Fruit fly (Drosophila melanogaster) whole organism, embryonic: ENCODE measurements around the gene Moe.

Source experiments
- Atf6 ChIP-seq: fragments of 200-800 bp; sonication (Bioruptor generic); IDR thresholded peaks from 2 replicates; pipeline ENCODE4 v1.3.6; 2022; ENCODE audit warnings: missing biosample characterization, missing genetic modification characterization
- CG10267 ChIP-seq: fragments of 200-800 bp; sonication (Bioruptor generic); optimal IDR thresholded peaks from 2 replicates; lab custom pipeline; 2018; ENCODE audit warnings: missing biosample characterization, mild to moderate bottlenecking, missing genetic modification characterization, moderate library complexity
- CG10543 ChIP-seq: fragments of 200-800 bp; sonication (Bioruptor generic); optimal IDR thresholded peaks from 3 replicates; lab custom pipeline; 2017; ENCODE audit warnings: missing biosample characterization, mild to moderate bottlenecking, missing genetic modification characterization, moderate library complexity
- CG11504 ChIP-seq: fragments of 200-800 bp; sonication (Bioruptor generic); optimal IDR thresholded peaks from 3 replicates; lab custom pipeline; 2019; ENCODE audit warnings: missing biosample characterization, mild to moderate bottlenecking, missing genetic modification characterization, moderate library complexity
- CG11695 ChIP-seq: fragments of 200-800 bp; sonication (Bioruptor generic); IDR thresholded peaks from 3 replicates; pipeline ENCODE4 v1.3.6; 2022; ENCODE audit warnings: missing biosample characterization, missing genetic modification characterization
- CG13775 ChIP-seq: fragments of 200-800 bp; sonication (Bioruptor generic); optimal IDR thresholded peaks from 3 replicates; lab custom pipeline; 2017; ENCODE audit warnings: missing biosample characterization, mild to moderate bottlenecking, missing genetic modification characterization
- CG14014 ChIP-seq: fragments of 200-800 bp; sonication (Bioruptor generic); IDR thresholded peaks from 2 replicates; pipeline ENCODE4 v1.3.6; 2022; ENCODE audit warnings: missing biosample characterization, missing genetic modification characterization
- CG15073 ChIP-seq: fragments of 200-800 bp; sonication (Bioruptor generic); optimal IDR thresholded peaks from 2 replicates; lab custom pipeline; 2016; ENCODE audit warnings: missing biosample characterization, missing genetic modification characterization
- CG17186 ChIP-seq: fragments of 200-800 bp; sonication (Bioruptor generic); optimal IDR thresholded peaks from 3 replicates; lab custom pipeline; 2017; ENCODE audit warnings: missing biosample characterization, missing genetic modification reagents, missing genetic modification characterization
- CG17328 ChIP-seq: fragments of 200-800 bp; sonication (Bioruptor generic); IDR thresholded peaks from 2 replicates; pipeline ENCODE4 v1.3.6; 2022; ENCODE audit warnings: missing biosample characterization, missing genetic modification characterization
- CG17361 ChIP-seq: fragments of 200-800 bp; sonication (Bioruptor generic); IDR thresholded peaks from 3 replicates; pipeline ENCODE4 v1.3.6; 2022; ENCODE audit warnings: missing biosample characterization, missing genetic modification characterization
- CG18262 ChIP-seq: fragments of 200-800 bp; optimal IDR thresholded peaks from 3 replicates; lab custom pipeline; 2019; ENCODE audit warnings: missing biosample characterization, mild to moderate bottlenecking, missing genetic modification characterization, moderate library complexity
- CG2120 ChIP-seq: fragments of 200-800 bp; sonication (Bioruptor generic); optimal IDR thresholded peaks from 3 replicates; lab custom pipeline; 2016; ENCODE audit warnings: missing biosample characterization, missing genetic modification characterization
- CG2678 ChIP-seq: fragments of 200-800 bp; sonication (Bioruptor generic); optimal IDR thresholded peaks from 3 replicates; lab custom pipeline; 2019; ENCODE audit warnings: missing biosample characterization, mild to moderate bottlenecking, missing genetic modification characterization, moderate library complexity
- CG2712 ChIP-seq: fragments of 200-800 bp; optimal IDR thresholded peaks from 3 replicates; lab custom pipeline; 2019; ENCODE audit warnings: missing biosample characterization, mild to moderate bottlenecking, missing genetic modification characterization, moderate library complexity
- CG30403 ChIP-seq: fragments of 200-800 bp; sonication (Bioruptor generic); optimal IDR thresholded peaks from 3 replicates; lab custom pipeline; 2016; ENCODE audit warnings: missing biosample characterization, missing genetic modification characterization
- CG32532 ChIP-seq: fragments of 200-800 bp; sonication (Bioruptor generic); IDR thresholded peaks from 2 replicates; pipeline ENCODE4 v1.3.6; 2022; ENCODE audit warnings: missing biosample characterization, missing genetic modification characterization
- CG32772 ChIP-seq: fragments of 200-800 bp; sonication (Bioruptor generic); IDR thresholded peaks from 2 replicates; pipeline ENCODE4 v1.3.6; 2022; ENCODE audit warnings: missing biosample characterization, missing genetic modification characterization
- CG3281 ChIP-seq: fragments of 200-800 bp; sonication (Bioruptor generic); optimal IDR thresholded peaks from 3 replicates; lab custom pipeline; 2017; ENCODE audit warnings: missing biosample characterization, mild to moderate bottlenecking, missing genetic modification characterization
- CG7839 ChIP-seq: fragments of 200-800 bp; sonication (Bioruptor generic); optimal IDR thresholded peaks from 3 replicates; lab custom pipeline; 2018; ENCODE audit warnings: missing biosample characterization, mild to moderate bottlenecking, missing genetic modification characterization, moderate library complexity
- CG7928 ChIP-seq: fragments of 200-800 bp; sonication (Bioruptor generic); optimal IDR thresholded peaks from 2 replicates; lab custom pipeline; 2017; ENCODE audit warnings: missing biosample characterization, mild to moderate bottlenecking, missing genetic modification characterization
- Ets65A ChIP-seq: fragments of 200-800 bp; sonication (Bioruptor generic); peaks from one replicate; lab custom pipeline; 2016; ENCODE audit warnings: missing biosample characterization, missing genetic modification characterization
- Gug ChIP-seq: fragments of 200-800 bp; sonication (Bioruptor generic); IDR thresholded peaks from 4 replicates; pipeline ENCODE4 v1.3.6; 2022; ENCODE audit warnings: missing biosample characterization, missing genetic modification characterization
- Hand ChIP-seq: fragments of 200-800 bp; sonication (Bioruptor generic); optimal IDR thresholded peaks from 2 replicates; lab custom pipeline; 2017; ENCODE audit warnings: mild to moderate bottlenecking, missing biosample characterization, missing genetic modification reagents, missing genetic modification characterization
- Hr51 ChIP-seq, 2 experiments: fragments of 200-800 bp; sonication (Bioruptor generic); optimal IDR thresholded peaks; 2 replicates in 1 of 2; 3 replicates in 1 of 2; lab custom pipeline; 2016 to 2018; ENCODE audit warnings: missing biosample characterization in 2 of 2, missing genetic modification characterization in 2 of 2, mild to moderate bottlenecking in 1 of 2, moderate library complexity in 1 of 2
- Kr ChIP-seq: fragments of 200-800 bp; sonication (Bioruptor generic); optimal IDR thresholded peaks from 2 replicates; lab custom pipeline; 2017; ENCODE audit warnings: missing biosample characterization, mild to moderate bottlenecking, missing genetic modification characterization
- Poxn ChIP-seq: fragments of 200-800 bp; sonication (Bioruptor generic); IDR thresholded peaks from 2 replicates; pipeline ENCODE4 v1.3.6; 2022; ENCODE audit warnings: missing biosample characterization, missing genetic modification characterization
- Six4 ChIP-seq: fragments of 200-800 bp; sonication (Bioruptor generic); optimal IDR thresholded peaks from 2 replicates; lab custom pipeline; 2016; ENCODE audit warnings: missing biosample characterization, missing genetic modification characterization
- Tbp ChIP-seq: fragments of >200 bp; optimal IDR thresholded peaks from 2 replicates; lab custom pipeline; 2018; ENCODE audit warnings: missing biosample characterization, missing genetic modification characterization
- caup ChIP-seq: fragments of 200-800 bp; sonication (Bioruptor generic); optimal IDR thresholded peaks from 3 replicates; lab custom pipeline; 2017; ENCODE audit warnings: missing biosample characterization, mild to moderate bottlenecking, missing genetic modification characterization, moderate library complexity; ENCODE audit not compliant: severe bottlenecking
- corto ChIP-seq: fragments of 200-800 bp; sonication (Bioruptor generic); optimal IDR thresholded peaks from 2 replicates; lab custom pipeline; 2016; ENCODE audit warnings: missing biosample characterization, mild to moderate bottlenecking, missing genetic modification characterization, moderate library complexity
- cwo ChIP-seq: fragments of 200-800 bp; sonication (Bioruptor generic); optimal IDR thresholded peaks from 3 replicates; lab custom pipeline; 2017; ENCODE audit warnings: missing biosample characterization, missing genetic modification characterization, mild to moderate bottlenecking, moderate library complexity, missing genetic modification reagents
- dan ChIP-seq: fragments of 200-800 bp; sonication (Bioruptor generic); IDR thresholded peaks from 2 replicates; pipeline ENCODE4 v1.3.6; 2022; ENCODE audit warnings: missing biosample characterization, missing genetic modification characterization
- eve ChIP-seq, 2 experiments: fragments of >200 bp; optimal IDR thresholded peaks; 2 replicates each; lab custom pipeline; 2017; ENCODE audit warnings: missing biosample characterization in 2 of 2, missing genetic modification characterization in 2 of 2
- grau ChIP-seq: fragments of 200-800 bp; optimal IDR thresholded peaks from 3 replicates; lab custom pipeline; 2019; ENCODE audit warnings: missing biosample characterization, mild to moderate bottlenecking, missing genetic modification characterization, moderate library complexity
- ham ChIP-seq: fragments of 200-800 bp; sonication (Bioruptor generic); IDR thresholded peaks from 2 replicates; pipeline ENCODE4 v1.3.6; 2022; ENCODE audit warnings: missing biosample characterization, missing genetic modification characterization
- hkb ChIP-seq, 2 experiments: fragments of 200-800 bp in 1 of 2; fragments of >200 bp in 1 of 2; sonication (Bioruptor generic) in 1 of 2; IDR thresholded peaks in 1 of 2; optimal IDR thresholded peaks in 1 of 2; 2 replicates each; pipeline versions ENCODE4 v1.3.6 to Lab custom; 2017 to 2022; ENCODE audit warnings: missing biosample characterization in 1 of 2, missing genetic modification characterization in 1 of 2
- lmd ChIP-seq: fragments of 200-800 bp; sonication (Bioruptor generic); IDR thresholded peaks from 2 replicates; pipeline ENCODE4 v1.3.6; 2022; ENCODE audit warnings: missing biosample characterization, missing genetic modification characterization
- onecut ChIP-seq: fragments of 200-800 bp; sonication (Bioruptor generic); IDR thresholded peaks from 2 replicates; pipeline ENCODE4 v1.3.6; 2022; ENCODE audit warnings: missing biosample characterization, missing genetic modification characterization
- phol ChIP-seq: fragments of 200-800 bp; sonication (Bioruptor generic); optimal IDR thresholded peaks from 3 replicates; lab custom pipeline; 2018; ENCODE audit warnings: missing biosample characterization, mild to moderate bottlenecking, missing genetic modification characterization, moderate library complexity
- prd ChIP-seq, 3 experiments: fragments of >200 bp in 2 of 3; fragments of 200-800 bp in 1 of 3; sonication (Bioruptor generic) in 1 of 3; optimal IDR thresholded peaks in 2 of 3; IDR thresholded peaks in 1 of 3; 2 replicates in 2 of 3; 3 replicates in 1 of 3; pipeline versions ENCODE4 v1.3.6 to Lab custom; 2017 to 2022; ENCODE audit warnings: missing biosample characterization in 1 of 3, missing genetic modification characterization in 1 of 3
- scrt ChIP-seq: fragments of 200-800 bp; sonication (Bioruptor generic); optimal IDR thresholded peaks from 2 replicates; lab custom pipeline; 2018; ENCODE audit warnings: missing biosample characterization, mild to moderate bottlenecking, missing genetic modification characterization, moderate library complexity
- sisA ChIP-seq: fragments of 200-800 bp; sonication (Bioruptor generic); IDR thresholded peaks from 2 replicates; pipeline ENCODE4 v1.3.6; 2022; ENCODE audit warnings: missing biosample characterization, missing genetic modification characterization
- sob ChIP-seq: fragments of 200-800 bp; sonication (Bioruptor generic); IDR thresholded peaks from 2 replicates; pipeline ENCODE4 v1.3.6; 2022; ENCODE audit warnings: missing biosample characterization, missing genetic modification characterization
- tin ChIP-seq: fragments of 200-800 bp; sonication (Bioruptor generic); optimal IDR thresholded peaks from 3 replicates; lab custom pipeline; 2016; ENCODE audit warnings: missing biosample characterization, missing genetic modification characterization
- tio ChIP-seq: fragments of 200-800 bp; sonication (Bioruptor generic); optimal IDR thresholded peaks from 2 replicates; lab custom pipeline; 2017; ENCODE audit warnings: missing biosample characterization, missing genetic modification characterization, inconsistent platforms
- unpg ChIP-seq: fragments of 200-800 bp; sonication (Bioruptor generic); optimal IDR thresholded peaks from 3 replicates; lab custom pipeline; 2018; ENCODE audit warnings: missing biosample characterization, mild to moderate bottlenecking, missing genetic modification characterization, moderate library complexity
- vvl ChIP-seq: fragments of 200-800 bp; sonication (Bioruptor generic); IDR thresholded peaks from 2 replicates; pipeline ENCODE4 v1.3.6; 2022; ENCODE audit warnings: missing biosample characterization, missing genetic modification characterization
- zf30C ChIP-seq: fragments of 200-800 bp; sonication (Bioruptor generic); optimal IDR thresholded peaks from 3 replicates; lab custom pipeline; 2018; ENCODE audit warnings: missing biosample characterization, mild to moderate bottlenecking, missing genetic modification characterization

Moe gene

dm6 chrX:8830087-8830486, 68.0 kb downstream of the Moe start (continued):
- TF ChIP-seq zf30C (peak; percentile 47), CG7839 (tag; lab: Kevin White, UChicago) (peak; percentile 46), eve (GFP tag; optimal IDR thresholded peaks at IDR 0.05; lab: Kevin White, UChicago) (no peak), CG3281 (GFP tag; lab: Kevin White, UChicago) (peak; percentile 13), CG11695 (GFP tag; lab: Robert Waterston, UW) (peak; percentile 39; the same call in 1 of the 3 replicates), Poxn (GFP tag; lab: Robert Waterston, UW) (no peak), dan (no peak), CG17361 (GFP tag; lab: Robert Waterston, UW) (0 out of 3 replicates have a peak, but pooled peaks have one; percentile 13), Gug (0 out of 4 replicates have a peak, but pooled peaks have one; percentile 21), onecut (GFP tag; lab: Robert Waterston, UW) (peak; percentile 32; the same call in 1 of the 2 replicates), sisA (peak; percentile 24; the same call in 1 of the 2 replicates), Kr (GFP tag; lab: Kevin White, UChicago) (no peak), Hr51 (GFP tag; optimal IDR thresholded peaks at IDR 0.05; lab: Kevin White, UChicago) (peak in 1 of 2 experiments; percentile 26), hkb (optimal IDR thresholded peaks at IDR 0.05; lab: Kevin White, UChicago) (no peak), hkb (GFP tag; IDR thresholded peaks at IDR 0.05; lab: Robert Waterston, UW) (peak; percentile 45), prd (optimal IDR thresholded peaks at IDR 0.05; lab: Kevin White, UChicago) (no peak), prd (GFP tag; IDR thresholded peaks at IDR 0.05; lab: Robert Waterston, UW) (peak; percentile 69), tin (GFP tag; lab: Kevin White, UChicago) (peak; percentile 14), CG32772 (GFP tag; lab: Robert Waterston, UW) (no peak), unpg (peak; percentile 11), CG14014 (GFP tag; lab: Robert Waterston, UW) (0 out of 2 replicates have a peak, but pooled peaks have one; percentile 22), Six4 (GFP tag; lab: Kevin White, UChicago) (peak; percentile 5), Atf6 (GFP tag; lab: Robert Waterston, UW) (0 out of 2 replicates have a peak, but pooled peaks have one; percentile 39), CG30403 (GFP tag; lab: Kevin White, UChicago) (peak; percentile 14), CG11504 (peak; percentile 32), caup (peak; percentile 19), CG2120 (GFP tag; lab: Kevin White, UChicago) (peak; percentile 30), lmd (GFP tag; lab: Robert Waterston, UW) (peak; percentile 39; the same call in 1 of the 2 replicates), cwo (peak; percentile 7), CG2678 (tag; lab: Kevin White, UChicago) (peak; percentile 43), phol (tag; lab: Kevin White, UChicago) (peak; percentile 17), scrt (GFP tag; lab: Kevin White, UChicago) (peak; percentile 11), CG13775 (peak; percentile 36), CG10267 (tag; lab: Kevin White, UChicago) (peak; percentile 30), CG17186 (no peak), grau (peak; percentile 15), sob (GFP tag; lab: Robert Waterston, UW) (0 out of 2 replicates have a peak, but pooled peaks have one; percentile 31), CG17328 (GFP tag; lab: Robert Waterston, UW) (peak; percentile 45; the same call in 1 of the 2 replicates), CG18262 (tag; lab: Kevin White, UChicago) (peak; percentile 23), CG7928 (GFP tag; lab: Kevin White, UChicago) (no peak), ham (no peak), CG10543 (no peak), Hand (GFP tag; lab: Kevin White, UChicago) (peak; percentile 8), tio (no peak), vvl (GFP tag; lab: Robert Waterston, UW) (peak; percentile 41), Tbp (GFP tag; lab: Kevin White, UChicago) (no peak), CG2712 (tag; lab: Kevin White, UChicago) (peak; percentile 41), CG32532 (GFP tag; lab: Robert Waterston, UW) (peak; percentile 59; the same call in 1 of the 2 replicates), Ets65A (no peak), CG15073 (GFP tag; lab: Kevin White, UChicago) (no peak), corto (GFP tag; lab: Kevin White, UChicago) (no peak)
